Fruit fly (Drosophila melanogaster): ENCODE measurements around the gene ppk22.

ppk22 gene

DNA sequence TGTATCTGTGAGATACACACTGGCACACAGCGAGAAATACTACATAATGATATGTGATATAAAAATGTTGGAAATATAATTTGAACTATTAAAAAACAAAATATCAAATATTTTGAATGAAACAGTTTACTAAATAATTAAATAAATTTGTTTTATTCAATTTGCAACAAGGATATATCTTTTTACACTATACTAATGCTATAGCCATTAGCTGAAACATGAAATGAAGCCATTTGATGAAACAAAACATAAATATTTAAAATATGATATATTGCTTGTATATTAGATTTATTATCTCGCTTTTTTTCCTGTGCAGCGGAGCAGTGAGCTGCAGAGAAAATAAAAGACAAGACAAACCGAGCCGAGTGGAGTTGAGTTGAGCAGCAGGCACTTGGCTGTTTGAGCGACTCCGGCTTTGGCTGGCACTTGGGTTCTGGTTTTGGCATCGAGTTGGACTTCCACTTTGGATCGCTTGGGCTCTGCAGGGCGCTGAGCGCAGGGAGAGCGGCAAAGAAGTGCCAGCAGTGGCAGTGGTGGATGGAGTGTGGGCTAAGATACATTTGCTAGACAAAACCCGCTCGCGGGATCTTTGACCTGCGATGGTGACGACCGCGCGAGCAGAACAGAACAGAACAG, 33.8 kb upstream of the ppk22 start (continued):
- TF ChIP-seq CG7556 (GFP tag; optimal IDR thresholded peaks at IDR 0.05) (peak; percentile 91), phol (tag; optimal IDR thresholded peaks at IDR 0.05) (peak; percentile 92), H2.0 (GFP tag; IDR thresholded peaks at IDR 0.05) (peak; percentile 24; the same call in 1 of the 2 replicates), CG1024 (GFP tag; IDR thresholded peaks at IDR 0.05) (0 out of 2 replicates have a peak, but pooled peaks have one; percentile 2), Rx (GFP tag; IDR thresholded peaks at IDR 0.05) (no peak), prd (optimal IDR thresholded peaks at IDR 0.05) (no peak), prd (GFP tag; IDR thresholded peaks at IDR 0.05) (peak; percentile 85), zen2 (GFP tag; IDR thresholded peaks at IDR 0.05; ENCODE audit: partially characterized antibody) (no peak), zfh2 (GFP tag; optimal IDR thresholded peaks at IDR 0.05) (no peak), Doc2 (GFP tag; IDR thresholded peaks at IDR 0.05) (no peak), lmd (GFP tag; IDR thresholded peaks at IDR 0.05) (peak; percentile 78), CG12155 (GFP tag; optimal IDR thresholded peaks at IDR 0.05) (peak; percentile 53), Meics (GFP tag; optimal IDR thresholded peaks at IDR 0.05) (peak; percentile 82), ato (GFP tag; IDR thresholded peaks at IDR 0.05; ENCODE audit: partially characterized antibody) (0 out of 2 replicates have a peak, but pooled peaks have one; percentile 13), Asciz (GFP tag; optimal IDR thresholded peaks at IDR 0.05) (peak; percentile 80), CG3281 (GFP tag; optimal IDR thresholded peaks at IDR 0.05) (peak; percentile 69), CG7987 (GFP tag; optimal IDR thresholded peaks at IDR 0.05) (peak; percentile 36), CG18599 (GFP tag; optimal IDR thresholded peaks at IDR 0.05) (peak; percentile 60), Antp (GFP tag; optimal IDR thresholded peaks at IDR 0.05) (no peak), Fer2 (tag; optimal IDR thresholded peaks at IDR 0.05) (peak; percentile 37), Ptx1 (GFP tag; IDR thresholded peaks at IDR 0.05) (peak; percentile 82), CG14965 (GFP tag; optimal IDR thresholded peaks at IDR 0.05; ENCODE audit: borderline replicate concordance) (no peak), abd-A (tag; optimal IDR thresholded peaks at IDR 0.05) (no peak), CG31224 (GFP tag; IDR thresholded peaks at IDR 0.05) (peak; percentile 37; the same call in 1 of the 2 replicates), so (GFP tag; IDR thresholded peaks at IDR 0.05) (peak; percentile 60; the same call in 2 of the 3 replicates), run (tag; optimal IDR thresholded peaks at IDR 0.05) (peak; percentile 76), slbo (GFP tag; IDR thresholded peaks at IDR 0.05) (peak; percentile 73), CG2120 (GFP tag; optimal IDR thresholded peaks at IDR 0.05) (peak; percentile 18), CG2129 (GFP tag; IDR thresholded peaks at IDR 0.05; ENCODE audit: partially characterized antibody) (no peak), Xbp1 (GFP tag; optimal IDR thresholded peaks at IDR 0.05) (peak; percentile 43), fd102C (GFP tag; optimal IDR thresholded peaks at IDR 0.05) (no peak), CG3065 (GFP tag; optimal IDR thresholded peaks at IDR 0.05) (no peak), Dip3 (GFP tag; optimal IDR thresholded peaks at IDR 0.05) (no peak), CG12942 (GFP tag; optimal IDR thresholded peaks at IDR 0.05) (peak; percentile 52), hbn (GFP tag; IDR thresholded peaks at IDR 0.05; ENCODE audit: partially characterized antibody) (no peak), Lhr (GFP tag; optimal IDR thresholded peaks at IDR 0.05) (peak; percentile 32), Dip2 (GFP tag; IDR thresholded peaks at IDR 0.05) (no peak), trem (tag; optimal IDR thresholded peaks at IDR 0.05) (peak; percentile 90), Six4 (GFP tag; optimal IDR thresholded peaks at IDR 0.05) (peak; percentile 71), HLH4C (GFP tag; IDR thresholded peaks at IDR 0.05; ENCODE audit: partially characterized antibody) (no peak), CG11398 (GFP tag; optimal IDR thresholded peaks at IDR 0.05) (no peak), scrt (GFP tag; optimal IDR thresholded peaks at IDR 0.05) (peak; percentile 64), kah (GFP tag; optimal IDR thresholded peaks at IDR 0.05) (peak; percentile 53), Bdp1 (GFP tag; optimal IDR thresholded peaks at IDR 0.05) (no peak), Awh (GFP tag; IDR thresholded peaks at IDR 0.05) (peak; percentile 36; the same call in 1 of the 2 replicates), Deaf1 (tag; optimal IDR thresholded peaks at IDR 0.05) (peak; percentile 69), ci (GFP tag; IDR thresholded peaks at IDR 0.05) (no peak), esg (GFP tag; conservative IDR thresholded peaks at IDR 0.05) (peak; percentile 64), CG3726 (GFP tag; IDR thresholded peaks at IDR 0.05) (no peak), Mad (GFP tag; optimal IDR thresholded peaks at IDR 0.05) (no peak)
